Worm (Caenorhabditis elegans) whole organism, L1 larva: ENCODE results near the gene ZK470.2.

Source experiments
- ceh-63 ChIP-seq: fragments of 200-800 bp; sonication (Bioruptor generic); optimal IDR thresholded peaks from 2 replicates; lab custom pipeline; 2018; ENCODE audit warnings: mild to moderate bottlenecking, missing genetic modification characterization, missing compliant biosample characterization
- ceh-82 ChIP-seq, 3 experiments: fragments of 150-350 bp in 1 of 3; sonication (generic microtip) in 2 of 3; optimal IDR thresholded peaks; 2 replicates each; lab custom pipeline; 2014 to 2017; ENCODE audit warnings: missing biosample characterization in 3 of 3, missing genetic modification characterization in 3 of 3
- fos-1 ChIP-seq: fragments of 150-350 bp; optimal IDR thresholded peaks from 2 replicates; lab custom pipeline; 2014; ENCODE audit warnings: missing biosample characterization, missing genetic modification characterization
- lir-3 ChIP-seq: sonication (generic microtip); optimal IDR thresholded peaks from 2 replicates; lab custom pipeline; 2016; ENCODE audit warnings: mild to moderate bottlenecking, missing genetic modification characterization, moderate library complexity, missing compliant biosample characterization; ENCODE audit not compliant: poor library complexity
- nhr-11 ChIP-seq: fragments of 150-350 bp; optimal IDR thresholded peaks from 2 replicates; lab custom pipeline; 2014; ENCODE audit warnings: missing biosample characterization, missing genetic modification characterization
- nhr-237 ChIP-seq: fragments of 150-350 bp; optimal IDR thresholded peaks from 2 replicates; lab custom pipeline; 2014; ENCODE audit warnings: missing biosample characterization, missing genetic modification characterization

ce11 chrX:4146798-4147543 is 12.0 kb downstream of the ZK470.2 start:
- no peak for TF ChIP-seq fos-1 (tag; lab: Kevin White, UChicago)
- TF ChIP-seq lir-3 = no peak
- TF ChIP-seq nhr-11 = no peak
- no peak for TF ChIP-seq ceh-82 (tag; optimal IDR thresholded peaks at IDR 0.05; lab: Kevin White, UChicago)
- TF ChIP-seq nhr-237 = no peak
- no peak for TF ChIP-seq ceh-63 (GFP tag; lab: Kevin White, UChicago)
